Worm (Caenorhabditis elegans) whole organism, mixed stage, embryonic: ENCODE data around the gene add-2.
A peak's percentile ranks its signal among the peaks of the same experiment; 100 is the strongest.
"Not testable (repeated sequence)": the region's sequence is repeated elsewhere in the genome, so short reads cannot be mapped to it uniquely, and the experiment has no call there.

Experiments used
- M03D4.4 ChIP-seq: sonication (generic microtip); optimal IDR thresholded peaks from 2 replicates; lab custom pipeline; 2017; ENCODE audit warnings: mild to moderate bottlenecking, missing genetic modification characterization, missing compliant biosample characterization
- bed-3 ChIP-seq: fragments of 200-800 bp; sonication (Bioruptor generic); optimal IDR thresholded peaks from 3 replicates; lab custom pipeline; 2018; ENCODE audit warnings: mild to moderate bottlenecking, missing genetic modification characterization, moderate library complexity, missing compliant biosample characterization
- blmp-1 ChIP-seq: fragments of 150-350 bp; optimal IDR thresholded peaks from 2 replicates; lab custom pipeline; 2014; ENCODE audit warnings: missing biosample characterization, missing genetic modification characterization
- ceh-39 ChIP-seq: fragments of 150-350 bp; optimal IDR thresholded peaks from 2 replicates; lab custom pipeline; 2014; ENCODE audit warnings: missing biosample characterization, missing genetic modification characterization
- ceh-43 ChIP-seq: fragments of 200-800 bp; sonication (Bioruptor generic); optimal IDR thresholded peaks from 2 replicates; lab custom pipeline; 2018; ENCODE audit warnings: mild to moderate bottlenecking, missing genetic modification characterization, moderate library complexity, missing compliant biosample characterization
- ceh-83 ChIP-seq: fragments of 200-800 bp; sonication (Bioruptor generic); optimal IDR thresholded peaks from 2 replicates; lab custom pipeline; 2018; ENCODE audit warnings: mild to moderate bottlenecking, missing genetic modification characterization, missing compliant biosample characterization
- ces-1 ChIP-seq: fragments of 150-350 bp; optimal IDR thresholded peaks from 2 replicates; lab custom pipeline; 2014; ENCODE audit warnings: missing biosample characterization, missing genetic modification reagents, missing genetic modification characterization
- cnd-1 ChIP-seq: fragments of 200-800 bp; sonication (Bioruptor generic); optimal IDR thresholded peaks from 2 replicates; lab custom pipeline; 2018; ENCODE audit warnings: mild to moderate bottlenecking, missing genetic modification characterization, missing compliant biosample characterization
- drap-1 ChIP-seq: fragments of 200-800 bp; sonication (Bioruptor generic); optimal IDR thresholded peaks from 3 replicates; lab custom pipeline; 2018; ENCODE audit warnings: mild to moderate bottlenecking, missing genetic modification characterization, missing compliant biosample characterization
- elt-1 ChIP-seq: sonication (generic microtip); optimal IDR thresholded peaks from 2 replicates; lab custom pipeline; 2017; ENCODE audit warnings: missing genetic modification characterization, mild to moderate bottlenecking, missing compliant biosample characterization, antibody characterized with exemption, moderate library complexity, borderline replicate concordance; ENCODE audit not compliant: insufficient read depth
- elt-3 ChIP-seq: fragments of 150-350 bp; optimal IDR thresholded peaks from 2 replicates; lab custom pipeline; 2014; ENCODE audit warnings: missing biosample characterization, missing genetic modification characterization
- ham-2 ChIP-seq: fragments of 200-800 bp; sonication (Bioruptor generic); optimal IDR thresholded peaks from 2 replicates; lab custom pipeline; 2018; ENCODE audit warnings: mild to moderate bottlenecking, missing genetic modification characterization, missing compliant biosample characterization
- lin-13 ChIP-seq: fragments of 150-350 bp; optimal IDR thresholded peaks from 2 replicates; lab custom pipeline; 2014; ENCODE audit warnings: missing biosample characterization, missing genetic modification characterization
- lin-32 ChIP-seq: fragments of 200-800 bp; sonication (Bioruptor generic); optimal IDR thresholded peaks from 2 replicates; lab custom pipeline; 2018; ENCODE audit warnings: mild to moderate bottlenecking, missing genetic modification characterization, missing compliant biosample characterization
- lsy-2 ChIP-seq: fragments of 150-350 bp; optimal IDR thresholded peaks from 2 replicates; lab custom pipeline; 2014; ENCODE audit warnings: missing biosample characterization, missing genetic modification characterization
- mab-5 ChIP-seq: fragments of 150-350 bp; optimal IDR thresholded peaks from 2 replicates; lab custom pipeline; 2014; ENCODE audit warnings: missing biosample characterization, missing genetic modification characterization
- mep-1 ChIP-seq: fragments of 150-350 bp; optimal IDR thresholded peaks from 2 replicates; lab custom pipeline; 2017; ENCODE audit warnings: missing biosample characterization, missing genetic modification reagents, missing genetic modification characterization, inconsistent platforms
- mls-2 ChIP-seq: sonication (generic microtip); optimal IDR thresholded peaks from 2 replicates; lab custom pipeline; 2016; ENCODE audit warnings: mild to moderate bottlenecking, missing genetic modification characterization, moderate library complexity, missing compliant biosample characterization
- nhr-12 ChIP-seq: fragments of 150-350 bp; optimal IDR thresholded peaks from 2 replicates; lab custom pipeline; 2014; ENCODE audit warnings: missing biosample characterization, missing genetic modification characterization
- nhr-237 ChIP-seq: fragments of 150-350 bp; optimal IDR thresholded peaks from 2 replicates; lab custom pipeline; 2014; ENCODE audit warnings: missing biosample characterization, missing genetic modification characterization
- nhr-28 ChIP-seq: fragments of 150-350 bp; optimal IDR thresholded peaks from 2 replicates; lab custom pipeline; 2014; ENCODE audit warnings: missing biosample characterization, missing genetic modification characterization
- nhr-76 ChIP-seq: sonication (generic microtip); optimal IDR thresholded peaks from 2 replicates; lab custom pipeline; 2017; ENCODE audit warnings: missing biosample characterization, missing genetic modification characterization
- pha-4 ChIP-seq: fragments of 150-350 bp; optimal IDR thresholded peaks from 2 replicates; lab custom pipeline; 2018; ENCODE audit warnings: missing biosample characterization, missing genetic modification reagents, missing genetic modification characterization
- snpc-4 ChIP-seq: fragments of 150-350 bp; optimal IDR thresholded peaks from 2 replicates; lab custom pipeline; 2014; ENCODE audit warnings: missing biosample characterization, missing genetic modification characterization
- tbx-8 ChIP-seq: fragments of 200-800 bp; sonication (Bioruptor generic); optimal IDR thresholded peaks from 2 replicates; lab custom pipeline; 2018; ENCODE audit warnings: mild to moderate bottlenecking, missing genetic modification characterization, moderate library complexity, missing compliant biosample characterization
- unc-120 ChIP-seq: sonication (generic microtip); optimal IDR thresholded peaks from 2 replicates; lab custom pipeline; 2017; ENCODE audit warnings: missing genetic modification characterization, missing compliant biosample characterization; ENCODE audit not compliant: poor library complexity, severe bottlenecking
- unc-39 ChIP-seq: fragments of 150-350 bp; optimal IDR thresholded peaks from 2 replicates; lab custom pipeline; 2014; ENCODE audit warnings: missing biosample characterization, missing genetic modification characterization
- unc-62 ChIP-seq: fragments of 150-350 bp; optimal IDR thresholded peaks from 2 replicates; lab custom pipeline; 2014; ENCODE audit warnings: missing biosample characterization, missing genetic modification reagents, missing genetic modification characterization
- zip-8 ChIP-seq: fragments of 150-350 bp; optimal IDR thresholded peaks from 2 replicates; lab custom pipeline; 2014; ENCODE audit warnings: missing biosample characterization, missing genetic modification characterization
- ztf-11 ChIP-seq: fragments of 150-350 bp; optimal IDR thresholded peaks from 2 replicates; lab custom pipeline; 2014; ENCODE audit warnings: missing biosample characterization, missing genetic modification characterization

add-2 gene

ce11 chrV:12020940-12021339 is 7.7 kb upstream of the add-2 start:
- TF ChIP-seq ceh-83 (GFP tag; lab: Kevin White, UChicago) (no peak), lin-32 (GFP tag; lab: Kevin White, UChicago) (no peak), M03D4.4 (tag; lab: Kevin White, UChicago) (no peak), mab-5 (tag; lab: Kevin White, UChicago) (no peak), ceh-39 (tag; lab: Kevin White, UChicago) (no peak), unc-62 (GFP tag; lab: Kevin White, UChicago) (no peak), lin-13 (no peak), nhr-237 (no peak), bed-3 (GFP tag; lab: Kevin White, UChicago) (no peak), ceh-43 (GFP tag; lab: Kevin White, UChicago) (no peak)

DNA sequence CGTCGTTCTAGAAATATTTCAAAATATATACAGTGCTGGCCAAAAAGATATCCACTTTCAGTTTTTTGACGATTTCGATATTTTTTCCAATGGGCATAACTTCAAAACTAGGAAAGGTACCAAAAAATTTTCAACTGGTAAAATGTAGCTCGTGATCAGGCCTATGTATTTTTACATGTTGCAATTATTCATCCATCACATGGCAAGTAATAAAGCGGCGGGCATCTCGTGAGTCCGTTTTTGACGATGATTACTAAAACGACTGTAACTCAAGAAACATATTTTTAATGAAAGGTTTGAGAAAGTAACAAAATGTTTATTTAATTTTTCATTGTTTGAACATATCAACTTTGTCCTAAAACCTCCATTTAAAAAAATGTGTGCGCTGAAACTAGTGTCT is 6.8 kb upstream of the add-2 start, which contains the start of gene F10C2.3:
TSS of gene F10C2.3 (plus strand) at position 301 of the 400 bp plus-strand sequence.
- TF ChIP-seq nhr-237; lin-13; unc-120 (tag; lab: Kevin White, UChicago): not testable (repeated sequence)
- TF ChIP-seq, all 35 proteins: peak for 0; not testable (repeated sequence) for 35

- TF ChIP-seq zip-8 (tag; lab: Kevin White, UChicago) (no peak), nhr-12 (tag; lab: Kevin White, UChicago) (no peak), blmp-1 (tag; lab: Kevin White, UChicago) (peak; percentile 36), ceh-43 (GFP tag; lab: Kevin White, UChicago) (no peak)
These were observed 1.5 kb downstream of the add-2 start for ce11 chrV:12011686-12012085.

DNA sequence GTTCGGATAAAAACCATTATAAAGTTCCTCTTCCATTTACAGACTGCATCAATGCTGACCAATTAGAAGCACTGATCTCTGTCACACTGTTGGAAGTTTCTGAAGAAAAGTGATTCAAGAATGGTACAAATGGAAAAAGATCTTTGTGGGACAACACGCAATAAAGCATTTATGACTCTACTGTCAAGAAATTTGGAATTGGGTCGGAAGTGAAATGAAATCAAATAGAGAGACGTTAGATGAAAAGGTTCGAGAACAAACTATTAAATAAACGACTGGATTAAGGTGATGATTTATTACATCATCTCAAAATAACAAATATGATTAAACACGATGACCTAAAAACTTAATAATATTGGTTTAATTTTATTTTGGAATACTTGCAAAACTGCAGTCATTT is 6.7 kb downstream of the add-2 start, which contains the start of gene F57F5.3:
TSS of gene F57F5.3 (minus strand) at position 101 of the 400 bp plus-strand sequence.
- TF ChIP-seq bed-3 (GFP tag; lab: Kevin White, UChicago) (no peak), ces-1 (GFP tag; lab: Kevin White, UChicago) (no peak), mep-1 (tag; lab: Kevin White, UChicago) (no peak), ceh-39 (tag; lab: Kevin White, UChicago) (no peak), mls-2 (no peak), ceh-83 (GFP tag; lab: Kevin White, UChicago) (no peak), M03D4.4 (tag; lab: Kevin White, UChicago) (no peak), nhr-76 (tag; lab: Kevin White, UChicago) (no peak), unc-39 (tag; lab: Kevin White, UChicago) (no peak), drap-1 (GFP tag; lab: Kevin White, UChicago) (no peak), zip-8 (tag; lab: Kevin White, UChicago) (no peak), mab-5 (tag; lab: Kevin White, UChicago) (no peak), blmp-1 (tag; lab: Kevin White, UChicago) (no peak), lsy-2 (tag; lab: Kevin White, UChicago) (no peak), nhr-12 (tag; lab: Kevin White, UChicago) (no peak), elt-3 (tag; lab: Kevin White, UChicago) (no peak), cnd-1 (tag; lab: Kevin White, UChicago) (no peak), elt-1 (tag; lab: Kevin White, UChicago) (no peak)
- TF ChIP-seq, all 35 proteins: peak for 0

ce11 chrV:12004501-12004940 is 8.7 kb downstream of the add-2 start:
- TF ChIP-seq unc-120 (tag; lab: Kevin White, UChicago) (no peak), snpc-4 (tag; lab: Kevin White, UChicago) (no peak), pha-4 (no peak), bed-3 (GFP tag; lab: Kevin White, UChicago) (no peak), mls-2 (no peak), mab-5 (tag; lab: Kevin White, UChicago) (no peak), nhr-28 (no peak), ztf-11 (tag; lab: Kevin White, UChicago) (no peak), nhr-237 (no peak), cnd-1 (tag; lab: Kevin White, UChicago) (no peak), ham-2 (GFP tag; lab: Kevin White, UChicago) (no peak), tbx-8 (no peak), blmp-1 (tag; lab: Kevin White, UChicago) (no peak), nhr-76 (tag; lab: Kevin White, UChicago) (no peak)
